Worm (Caenorhabditis elegans) whole organism, late embryonic: ENCODE results near the gene rps-2.
A peak's percentile ranks its signal among the peaks of the same experiment; 100 is the strongest.

Experiments used
- C08G9.2 ChIP-seq: sonication (generic microtip); optimal IDR thresholded peaks from 2 replicates; lab custom pipeline; 2016; ENCODE audit warnings: mild to moderate bottlenecking, missing genetic modification characterization, moderate library complexity, missing compliant biosample characterization
- F13H6.1 ChIP-seq: sonication (generic microtip); optimal IDR thresholded peaks from 2 replicates; lab custom pipeline; 2016; ENCODE audit warnings: missing genetic modification characterization, missing compliant biosample characterization
- K02D7.2 ChIP-seq: sonication (generic microtip); optimal IDR thresholded peaks from 2 replicates; lab custom pipeline; 2017; ENCODE audit warnings: mild to moderate bottlenecking, missing genetic modification characterization, missing compliant biosample characterization
- Y22D7AL.16 ChIP-seq: sonication (generic microtip); optimal IDR thresholded peaks from 2 replicates; lab custom pipeline; 2016; ENCODE audit warnings: missing genetic modification characterization, missing compliant biosample characterization
- ama-1 ChIP-seq: fragments of 150-350 bp; optimal IDR thresholded peaks from 2 replicates; lab custom pipeline; 2014
- ceh-18 ChIP-seq: sonication (generic microtip); optimal IDR thresholded peaks from 2 replicates; lab custom pipeline; 2016; ENCODE audit warnings: missing genetic modification characterization, missing compliant biosample characterization
- ceh-2 ChIP-seq: sonication (generic microtip); optimal IDR thresholded peaks from 2 replicates; lab custom pipeline; 2016; ENCODE audit warnings: missing genotype, missing genetic modification characterization, missing compliant biosample characterization
- ceh-31 ChIP-seq: sonication (generic microtip); optimal IDR thresholded peaks from 2 replicates; lab custom pipeline; 2016; ENCODE audit warnings: missing genetic modification characterization, missing compliant biosample characterization
- ceh-48 ChIP-seq: sonication (generic microtip); optimal IDR thresholded peaks from 2 replicates; lab custom pipeline; 2016; ENCODE audit warnings: missing genetic modification characterization, inconsistent platforms, missing compliant biosample characterization
- che-1 ChIP-seq: sonication (generic microtip); optimal IDR thresholded peaks from 2 replicates; lab custom pipeline; 2016; ENCODE audit warnings: mild to moderate bottlenecking, missing genetic modification characterization, missing compliant biosample characterization
- elt-2 ChIP-seq: sonication (generic microtip); optimal IDR thresholded peaks from 2 replicates; lab custom pipeline; 2016; ENCODE audit warnings: missing genetic modification reagents, missing genetic modification characterization, missing compliant biosample characterization
- elt-4 ChIP-seq: sonication (generic microtip); optimal IDR thresholded peaks from 2 replicates; lab custom pipeline; 2016; ENCODE audit warnings: missing genetic modification characterization, missing compliant biosample characterization
- ets-4 ChIP-seq: sonication (generic microtip); optimal IDR thresholded peaks from 2 replicates; lab custom pipeline; 2016; ENCODE audit warnings: missing genetic modification characterization, missing compliant biosample characterization
- eyg-1 ChIP-seq: sonication (generic microtip); optimal IDR thresholded peaks from 2 replicates; lab custom pipeline; 2016; ENCODE audit warnings: missing genotype, missing genetic modification characterization, missing compliant biosample characterization
- hlh-15 ChIP-seq: sonication (generic microtip); optimal IDR thresholded peaks from 2 replicates; lab custom pipeline; 2016; ENCODE audit warnings: missing genetic modification characterization, missing compliant biosample characterization
- hlh-30 ChIP-seq: sonication (generic microtip); optimal IDR thresholded peaks from 2 replicates; lab custom pipeline; 2017; ENCODE audit warnings: antibody characterized with exemption, missing genetic modification characterization, missing compliant biosample characterization; ENCODE audit not compliant: insufficient read depth
- lim-6 ChIP-seq: sonication (generic microtip); optimal IDR thresholded peaks from 2 replicates; lab custom pipeline; 2016; ENCODE audit warnings: missing genetic modification characterization, missing compliant biosample characterization
- lin-11 ChIP-seq: fragments of 200-800 bp; sonication (Bioruptor generic); optimal IDR thresholded peaks from 2 replicates; lab custom pipeline; 2018; ENCODE audit warnings: mild to moderate bottlenecking, missing genetic modification characterization, missing compliant biosample characterization
- nfya-1 ChIP-seq: sonication (generic microtip); optimal IDR thresholded peaks from 2 replicates; lab custom pipeline; 2017; ENCODE audit warnings: missing genetic modification characterization, mild to moderate bottlenecking, missing compliant biosample characterization, antibody characterized with exemption, moderate library complexity
- nhr-11 ChIP-seq: fragments of 150-350 bp; optimal IDR thresholded peaks from 2 replicates; lab custom pipeline; 2014; ENCODE audit warnings: missing biosample characterization, missing genetic modification characterization
- nhr-232 ChIP-seq: sonication (generic microtip); optimal IDR thresholded peaks from 2 replicates; lab custom pipeline; 2016; ENCODE audit warnings: missing genetic modification characterization, missing compliant biosample characterization
- npax-4 ChIP-seq: sonication (generic microtip); optimal IDR thresholded peaks from 2 replicates; lab custom pipeline; 2016; ENCODE audit warnings: missing genetic modification characterization, missing compliant biosample characterization
- pag-3 ChIP-seq: sonication (generic microtip); optimal IDR thresholded peaks from 2 replicates; lab custom pipeline; 2016; ENCODE audit warnings: missing compliant biosample characterization, missing genetic modification characterization, borderline replicate concordance
- pax-1 ChIP-seq: fragments of 150-350 bp; optimal IDR thresholded peaks from 2 replicates; lab custom pipeline; 2014; ENCODE audit warnings: missing biosample characterization, missing genetic modification characterization
- pha-2 ChIP-seq: sonication (generic microtip); optimal IDR thresholded peaks from 2 replicates; lab custom pipeline; 2017; ENCODE audit warnings: mild to moderate bottlenecking, missing genetic modification characterization, missing compliant biosample characterization
- pqm-1 ChIP-seq: sonication (generic microtip); optimal IDR thresholded peaks from 2 replicates; lab custom pipeline; 2016; ENCODE audit warnings: missing genetic modification characterization, missing compliant biosample characterization
- ref-2 ChIP-seq: sonication (generic microtip); optimal IDR thresholded peaks from 2 replicates; lab custom pipeline; 2016; ENCODE audit warnings: missing genetic modification characterization, missing compliant biosample characterization
- rnt-1 ChIP-seq: sonication (generic microtip); optimal IDR thresholded peaks from 2 replicates; lab custom pipeline; 2016; ENCODE audit warnings: missing genetic modification characterization, missing compliant biosample characterization
- sox-4 ChIP-seq: sonication (generic microtip); optimal IDR thresholded peaks from 2 replicates; lab custom pipeline; 2017; ENCODE audit warnings: mild to moderate bottlenecking, missing genetic modification characterization, inconsistent platforms, missing compliant biosample characterization
- syd-9 ChIP-seq: sonication (generic microtip); optimal IDR thresholded peaks from 2 replicates; lab custom pipeline; 2016; ENCODE audit warnings: mild to moderate bottlenecking, missing genetic modification characterization, moderate library complexity, missing compliant biosample characterization
- tbx-7 ChIP-seq: sonication (generic microtip); optimal IDR thresholded peaks from 2 replicates; lab custom pipeline; 2016; ENCODE audit warnings: missing genotype, missing genetic modification characterization, missing compliant biosample characterization
- unc-3 ChIP-seq, 2 experiments: fragments of 200-800 bp in 1 of 2; sonication (Bioruptor generic) in 1 of 2; sonication (generic microtip) in 1 of 2; conservative IDR thresholded peaks in 1 of 2; optimal IDR thresholded peaks in 1 of 2; 2 replicates each; pipeline versions ENCODE4 v1.3.6 to Lab custom; 2016 to 2022; ENCODE audit warnings: missing compliant biosample characterization in 2 of 2, missing genetic modification characterization in 2 of 2, missing genetic modification reagents in 1 of 2
- ztf-16 ChIP-seq: sonication (generic microtip); optimal IDR thresholded peaks from 2 replicates; lab custom pipeline; 2017; ENCODE audit warnings: missing genetic modification characterization, missing compliant biosample characterization

rps-2 gene

DNA sequence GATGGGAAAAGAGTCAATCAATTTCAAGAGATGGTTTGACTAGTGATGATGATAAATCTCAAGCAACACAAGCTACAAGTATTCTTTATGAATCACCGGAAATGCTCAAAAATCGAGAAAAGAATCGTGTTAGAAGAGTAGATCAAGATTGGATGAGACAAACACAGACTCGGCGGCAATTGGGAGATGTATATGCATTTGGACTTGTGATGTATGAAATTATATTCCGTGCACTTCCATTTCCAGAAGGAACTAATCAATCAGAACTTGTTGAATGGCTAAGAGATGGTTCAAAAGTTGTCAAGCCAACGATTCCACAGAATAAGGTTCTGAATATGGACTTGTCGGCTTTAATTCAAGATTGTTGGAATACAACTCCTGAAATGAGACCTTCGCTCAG, 5.7 kb upstream of the rps-2 start:
- TF ChIP-seq nhr-11 (tag; lab: Kevin White, UChicago) = no peak
- no peak for TF ChIP-seq lin-11 (tag; lab: Kevin White, UChicago)
- no peak for TF ChIP-seq ceh-2 (tag; lab: Kevin White, UChicago)
- TF ChIP-seq hlh-30 (tag; lab: Kevin White, UChicago) = no peak
- no peak for TF ChIP-seq lim-6 (tag; lab: Kevin White, UChicago)
- no peak for TF ChIP-seq syd-9 (tag; lab: Kevin White, UChicago)
- TF ChIP-seq ref-2 = no peak
- TF ChIP-seq K02D7.2 (tag; lab: Kevin White, UChicago) = no peak
- TF ChIP-seq F13H6.1 (tag; lab: Kevin White, UChicago) = no peak
- no peak for TF ChIP-seq Y22D7AL.16 (tag; lab: Kevin White, UChicago)
- no peak for TF ChIP-seq pax-1
- TF ChIP-seq ets-4 (tag; lab: Kevin White, UChicago) = no peak
- no peak for TF ChIP-seq nhr-232 (tag; lab: Kevin White, UChicago)
- TF ChIP-seq nfya-1 (tag; lab: Kevin White, UChicago) = no peak
- no peak for TF ChIP-seq ceh-18 (tag; lab: Kevin White, UChicago)
- TF ChIP-seq sox-4 (tag; lab: Kevin White, UChicago) = no peak

DNA sequence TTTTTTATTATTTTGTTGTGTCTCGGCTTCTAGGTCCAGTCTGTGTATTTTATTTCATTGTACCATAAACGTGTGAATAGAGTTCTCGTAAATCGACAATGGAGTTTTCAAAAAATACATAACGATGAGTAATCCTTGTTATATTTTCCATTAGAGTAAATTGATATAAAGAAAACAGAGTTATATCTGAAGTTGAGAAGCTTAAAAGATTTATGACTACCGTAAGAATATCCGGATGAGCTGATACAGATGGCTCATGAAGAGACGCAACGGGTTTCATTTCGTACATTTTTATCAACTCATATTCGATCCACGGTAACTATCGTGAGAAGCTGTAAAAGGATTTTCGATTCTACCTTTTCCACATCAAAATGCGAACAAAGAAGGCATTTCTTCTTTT, 1.7 kb upstream of the rps-2 start, which contains the start of gene gcy-8:
gcy-8 (plus strand) TSS at position 301 of the 400 bp plus-strand sequence.
- TF ChIP-seq ceh-31 (no peak), elt-2 (no peak), sox-4 (tag; lab: Kevin White, UChicago) (no peak), pag-3 (no peak), ceh-48 (tag; lab: Kevin White, UChicago) (no peak), npax-4 (no peak), Y22D7AL.16 (tag; lab: Kevin White, UChicago) (no peak), tbx-7 (tag; lab: Kevin White, UChicago) (no peak), eyg-1 (tag; lab: Kevin White, UChicago) (no peak), F13H6.1 (tag; lab: Kevin White, UChicago) (no peak), hlh-15 (tag; lab: Kevin White, UChicago) (no peak), che-1 (no peak), ets-4 (tag; lab: Kevin White, UChicago) (no peak)

DNA sequence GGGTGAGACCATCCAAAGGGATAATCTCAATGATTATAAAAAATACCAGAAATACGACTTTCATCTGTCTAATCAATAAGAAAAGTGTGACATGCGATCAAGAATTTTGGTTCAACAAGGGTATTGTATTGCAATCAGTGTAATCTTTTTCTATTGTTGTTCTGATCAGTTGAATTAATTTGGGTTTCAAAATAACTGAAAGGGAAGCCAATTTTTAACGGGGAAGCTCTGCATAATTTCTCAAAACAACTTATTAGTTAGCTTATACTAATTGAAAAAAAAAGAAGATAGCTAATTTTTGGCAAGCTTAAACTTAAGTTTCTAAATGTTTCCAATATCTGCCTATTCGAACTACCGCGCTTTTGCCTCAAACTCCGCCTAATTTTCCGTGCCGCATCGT, 1.0 kb upstream of the rps-2 start, which contains the start of gene C49H3.12:
C49H3.12 (minus strand) TSS at position 101 of the 400 bp plus-strand sequence.
- TF ChIP-seq sox-4 (tag; lab: Kevin White, UChicago) (no peak), hlh-15 (tag; lab: Kevin White, UChicago) (no peak), pqm-1 (tag; lab: Kevin White, UChicago) (no peak), C08G9.2 (tag; lab: Kevin White, UChicago) (no peak), che-1 (no peak), ref-2 (no peak), pha-2 (tag; lab: Kevin White, UChicago) (no peak), ztf-16 (tag; lab: Kevin White, UChicago) (no peak), ama-1 (no peak), elt-2 (no peak), rnt-1 (tag; lab: Kevin White, UChicago) (no peak), unc-3 (GFP tag; conservative IDR thresholded peaks at IDR 0.05; lab: Robert Waterston, UW) (no peak), unc-3 (tag; optimal IDR thresholded peaks at IDR 0.05; lab: Kevin White, UChicago) (no peak)

DNA sequence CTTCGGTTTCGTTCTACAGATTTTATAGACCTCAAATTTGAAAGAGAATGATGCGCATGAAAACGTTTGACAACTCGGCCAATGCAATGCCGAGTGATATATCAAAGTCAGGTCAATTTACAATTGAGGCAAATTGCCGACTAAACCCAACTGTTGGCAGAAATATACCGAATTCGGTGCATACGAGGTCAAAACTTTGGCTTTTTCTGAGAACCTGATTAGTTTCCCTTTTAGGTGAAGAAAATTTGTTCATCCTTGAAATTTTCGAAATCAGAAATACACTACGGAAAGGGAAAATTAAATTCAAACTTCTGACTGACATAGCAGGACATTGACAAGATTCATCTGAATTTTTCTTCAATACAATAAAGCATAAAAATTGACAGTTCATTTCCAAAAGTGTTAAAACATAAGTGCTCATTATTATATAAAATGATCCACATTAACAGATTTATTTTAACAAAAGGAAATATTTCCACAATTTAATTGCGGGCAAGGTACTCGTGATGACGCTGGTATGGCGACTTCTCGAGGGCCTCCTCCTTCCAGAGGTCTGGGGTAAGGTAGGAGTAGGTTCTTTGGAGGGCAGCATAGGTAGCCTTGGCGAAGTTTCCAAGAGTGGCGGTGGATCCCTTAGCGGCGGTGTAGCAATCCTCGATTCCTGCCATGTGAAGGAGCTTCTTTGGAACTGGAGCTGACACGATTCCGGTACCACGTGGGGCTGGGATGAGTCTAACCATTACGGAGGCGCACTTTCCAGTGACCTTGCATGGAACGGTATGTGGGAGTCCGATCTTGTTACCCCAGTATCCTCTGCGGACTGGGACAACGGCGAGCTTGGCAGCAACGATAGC, 989 bp downstream of the rps-2 start:
- TF ChIP-seq tbx-7 (tag; lab: Kevin White, UChicago) (no peak), ama-1 (peak; percentile 9), elt-4 (tag; lab: Kevin White, UChicago) (peak; percentile 51)
